Worm (Caenorhabditis elegans): ENCODE results near the gene cpt-6.

DNA sequence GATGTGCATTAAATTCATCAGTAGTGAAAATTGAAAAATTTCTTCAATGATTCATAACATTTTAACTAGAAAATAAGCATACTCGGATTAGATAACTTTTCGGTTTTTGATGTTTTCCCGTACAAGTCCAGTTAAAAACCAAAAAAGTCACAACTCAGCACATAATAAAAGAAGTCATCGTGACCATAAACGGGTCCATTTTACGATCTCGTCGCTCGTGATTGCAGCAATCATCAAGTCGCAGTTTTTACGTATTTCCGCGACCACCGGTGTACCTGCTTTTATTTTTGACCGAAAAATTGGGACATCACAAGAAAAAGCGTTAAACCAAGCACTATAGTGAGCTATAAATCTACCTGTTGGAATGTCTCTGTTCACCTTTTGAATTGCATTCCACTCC is 32.5 kb downstream of the cpt-6 start:
- TF ChIP-seq rnt-1 (tag; optimal IDR thresholded peaks at IDR 0.05) (no peak), ceh-14 (tag; optimal IDR thresholded peaks at IDR 0.05) (no peak), elt-4 (tag; optimal IDR thresholded peaks at IDR 0.05) (no peak), hlh-30 (tag; optimal IDR thresholded peaks at IDR 0.05; ENCODE audit: insufficient read depth) (no peak), tbx-2 (tag; optimal IDR thresholded peaks at IDR 0.05) (no peak), ceh-45 (GFP tag; IDR thresholded peaks at IDR 0.05) (no peak), tbx-7 (tag; optimal IDR thresholded peaks at IDR 0.05) (no peak), fkh-10 (GFP tag; optimal IDR thresholded peaks at IDR 0.05) (no peak), lin-11 (tag; optimal IDR thresholded peaks at IDR 0.05) (no peak), pqm-1 (tag; optimal IDR thresholded peaks at IDR 0.05) (no peak), syd-9 (tag; optimal IDR thresholded peaks at IDR 0.05) (no peak)

All from whole organism, late embryonic.